Worm (Caenorhabditis elegans): ENCODE results near the gene F43C11.3.

The F43C11.3 gene

DNA sequence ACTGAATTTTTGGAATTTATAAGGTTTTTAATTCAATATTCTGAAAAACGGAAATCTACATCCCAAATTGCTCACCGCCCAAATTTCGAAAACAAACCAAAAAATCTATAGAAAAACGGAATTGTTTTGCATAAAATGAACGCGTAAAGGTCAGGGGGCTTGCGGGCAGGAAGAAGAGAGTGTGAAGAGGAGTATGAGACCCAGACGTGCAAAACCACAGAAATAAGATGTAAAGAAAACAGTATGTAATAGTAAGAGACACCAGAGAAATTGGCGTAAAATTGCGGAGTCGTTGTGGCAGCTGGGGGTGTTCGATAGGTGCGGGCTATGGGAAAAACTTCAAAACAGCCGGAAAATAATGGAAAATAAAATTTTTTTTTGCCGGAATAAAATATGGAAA, 12.1 kb upstream of the F43C11.3 start:
- no peak for TF ChIP-seq pes-1 (GFP tag; IDR thresholded peaks at IDR 0.05)
- TF ChIP-seq F13C5.2 (tag; optimal IDR thresholded peaks at IDR 0.05) = peak; percentile 15
- TF ChIP-seq hnd-1 (tag; optimal IDR thresholded peaks at IDR 0.05) = no peak

DNA sequence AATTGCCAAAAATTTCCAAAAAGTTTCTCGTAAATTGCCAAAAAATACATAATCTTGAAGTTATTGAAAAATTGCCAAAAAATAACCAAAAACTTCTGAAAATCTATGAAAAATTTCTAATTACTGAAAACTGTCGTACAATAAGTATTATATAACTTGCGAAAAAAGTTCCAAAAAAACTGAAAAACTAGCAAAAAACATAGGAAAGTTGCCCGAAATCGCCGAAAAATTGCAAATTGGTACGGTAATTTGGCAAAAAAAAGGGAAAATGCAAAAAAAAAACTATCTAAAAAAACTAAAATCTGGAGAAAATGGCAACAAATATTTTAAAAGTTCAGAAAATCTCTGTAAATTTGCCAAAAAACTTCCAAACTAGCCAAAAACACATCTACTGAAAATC, 11.6 kb upstream of the F43C11.3 start, which contains the start of gene enri-1:
Gene enri-1 (minus strand): TSS at position 101 of the 400 bp plus-strand sequence.
- TF ChIP-seq ceh-36 (tag; optimal IDR thresholded peaks at IDR 0.05) (no peak), B0310.2 (tag; optimal IDR thresholded peaks at IDR 0.05) (no peak)

DNA sequence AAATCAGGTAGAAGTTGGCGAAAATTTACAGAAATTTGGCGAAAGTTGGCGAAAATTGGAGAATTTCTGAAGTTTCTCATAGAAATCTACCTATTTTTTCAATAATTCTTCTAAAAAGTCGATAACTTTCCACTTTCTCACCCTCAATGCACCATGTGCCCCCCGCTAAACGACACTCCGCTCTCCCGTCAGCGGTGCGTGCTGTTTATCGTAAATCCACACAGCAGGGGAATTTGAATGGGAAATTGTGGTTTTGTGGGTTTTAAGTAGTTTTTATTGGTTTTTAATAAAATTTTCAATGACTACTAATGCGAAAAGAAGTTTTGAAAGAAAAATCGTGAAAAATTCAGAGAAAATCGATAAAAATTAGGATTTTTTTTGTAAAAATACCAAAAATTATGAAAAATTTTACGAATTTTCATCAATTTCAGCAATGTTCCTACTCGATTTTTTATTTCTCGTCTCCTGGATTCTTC, 11.1 kb upstream of the F43C11.3 start, which contains the start of gene F43C11.6:
Gene F43C11.6 (plus strand): TSS at position 426 of the 476 bp plus-strand sequence.
- TF ChIP-seq ets-7 (tag; optimal IDR thresholded peaks at IDR 0.05) (no peak), tbx-37 (GFP tag; conservative IDR thresholded peaks at IDR 0.05) (no peak), F13C5.2 (tag; optimal IDR thresholded peaks at IDR 0.05) (no peak), ama-1 (optimal IDR thresholded peaks at IDR 0.05) (no peak), hmbx-1 (tag; optimal IDR thresholded peaks at IDR 0.05) (no peak), flt-1 (GFP tag; IDR thresholded peaks at IDR 0.05) (no peak), tra-4 (tag; optimal IDR thresholded peaks at IDR 0.05) (no peak)

DNA sequence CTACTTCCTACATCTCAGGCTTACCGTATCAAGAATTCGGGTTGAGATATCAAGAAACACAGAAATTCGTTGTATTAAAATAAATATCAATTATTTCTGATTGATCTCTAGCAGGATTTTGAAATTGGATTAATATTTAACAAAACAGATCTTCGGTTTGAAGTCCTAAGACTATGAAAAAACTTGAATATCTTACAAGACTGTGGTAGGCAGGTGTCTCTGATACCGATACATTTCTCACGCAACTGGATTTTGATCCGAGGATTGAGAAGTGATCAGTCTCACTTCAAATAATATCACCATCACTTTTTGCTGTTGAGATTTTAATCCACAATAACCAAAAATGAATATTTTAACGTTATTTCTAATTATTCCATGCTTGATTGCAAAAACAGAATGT, 6.4 kb upstream of the F43C11.3 start, which contains the start of gene F43C11.4:
Gene F43C11.4 (plus strand): TSS at position 301 of the 400 bp plus-strand sequence.
- TF ChIP-seq F13C5.2 (tag; optimal IDR thresholded peaks at IDR 0.05) = no peak
- TF ChIP-seq tra-4 (tag; optimal IDR thresholded peaks at IDR 0.05) = no peak
- TF ChIP-seq B0310.2 (tag; optimal IDR thresholded peaks at IDR 0.05) = no peak
- TF ChIP-seq tbx-11 (GFP tag; IDR thresholded peaks at IDR 0.05) = no peak
- no peak for TF ChIP-seq scrt-1 (GFP tag; IDR thresholded peaks at IDR 0.05)
- no peak for TF ChIP-seq hmg-4 (GFP tag; optimal IDR thresholded peaks at IDR 0.05)
- TF ChIP-seq pes-1 (GFP tag; IDR thresholded peaks at IDR 0.05) = no peak
- TF ChIP-seq ets-7 (tag; optimal IDR thresholded peaks at IDR 0.05) = no peak
- TF ChIP-seq sea-1 (GFP tag; conservative IDR thresholded peaks at IDR 0.05) = no peak
- no peak for TF ChIP-seq hmbx-1 (tag; optimal IDR thresholded peaks at IDR 0.05)
- TF ChIP-seq aly-1 (tag; optimal IDR thresholded peaks at IDR 0.05) = no peak
- TF ChIP-seq ceh-36 (tag; optimal IDR thresholded peaks at IDR 0.05) = no peak
- TF ChIP-seq flt-1 (GFP tag; IDR thresholded peaks at IDR 0.05) = no peak
- no peak for TF ChIP-seq tbx-37 (GFP tag; conservative IDR thresholded peaks at IDR 0.05)
- no peak for TF ChIP-seq ama-1 (optimal IDR thresholded peaks at IDR 0.05)
- TF ChIP-seq hnd-1 (tag; optimal IDR thresholded peaks at IDR 0.05) = no peak
- TF ChIP-seq ceh-13 (GFP tag; optimal IDR thresholded peaks at IDR 0.05) = no peak

DNA sequence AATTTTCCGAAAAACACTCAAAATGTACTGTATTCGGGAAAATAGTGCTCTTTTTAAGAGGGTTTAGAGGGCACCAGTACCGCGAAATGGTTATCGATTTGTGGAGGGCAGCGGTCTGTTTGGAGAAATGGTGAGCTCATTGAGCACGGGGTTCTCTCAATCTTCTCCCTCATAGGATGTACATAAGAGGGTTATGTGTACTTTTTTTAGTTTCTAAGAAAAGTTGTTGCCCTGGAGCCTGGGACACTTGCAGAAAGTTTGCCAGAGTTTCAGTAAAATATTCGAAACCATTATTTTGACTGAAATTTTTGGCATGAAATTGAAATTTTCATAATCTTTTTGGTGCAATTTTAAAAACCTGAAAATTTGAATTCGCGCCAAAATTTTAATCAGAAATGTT, 566 bp upstream of the F43C11.3 start, which contains the start of gene F43C11.10:
Gene F43C11.10 (minus strand): TSS at position 101 of the 400 bp plus-strand sequence.
- TF ChIP-seq scrt-1 (GFP tag; IDR thresholded peaks at IDR 0.05) (no peak), aly-1 (tag; optimal IDR thresholded peaks at IDR 0.05) (no peak), hmg-4 (GFP tag; optimal IDR thresholded peaks at IDR 0.05) (no peak), hnd-1 (tag; optimal IDR thresholded peaks at IDR 0.05) (no peak), ceh-36 (tag; optimal IDR thresholded peaks at IDR 0.05) (no peak), F13C5.2 (tag; optimal IDR thresholded peaks at IDR 0.05) (no peak), flt-1 (GFP tag; IDR thresholded peaks at IDR 0.05) (no peak), ceh-13 (GFP tag; optimal IDR thresholded peaks at IDR 0.05) (no peak), tra-4 (tag; optimal IDR thresholded peaks at IDR 0.05) (no peak), tbx-37 (GFP tag; conservative IDR thresholded peaks at IDR 0.05) (no peak), sea-1 (GFP tag; conservative IDR thresholded peaks at IDR 0.05) (no peak), hmbx-1 (tag; optimal IDR thresholded peaks at IDR 0.05) (no peak), ets-7 (tag; optimal IDR thresholded peaks at IDR 0.05) (no peak), pes-1 (GFP tag; IDR thresholded peaks at IDR 0.05) (no peak), B0310.2 (tag; optimal IDR thresholded peaks at IDR 0.05) (no peak), tbx-11 (GFP tag; IDR thresholded peaks at IDR 0.05) (no peak), ama-1 (optimal IDR thresholded peaks at IDR 0.05) (no peak)

DNA sequence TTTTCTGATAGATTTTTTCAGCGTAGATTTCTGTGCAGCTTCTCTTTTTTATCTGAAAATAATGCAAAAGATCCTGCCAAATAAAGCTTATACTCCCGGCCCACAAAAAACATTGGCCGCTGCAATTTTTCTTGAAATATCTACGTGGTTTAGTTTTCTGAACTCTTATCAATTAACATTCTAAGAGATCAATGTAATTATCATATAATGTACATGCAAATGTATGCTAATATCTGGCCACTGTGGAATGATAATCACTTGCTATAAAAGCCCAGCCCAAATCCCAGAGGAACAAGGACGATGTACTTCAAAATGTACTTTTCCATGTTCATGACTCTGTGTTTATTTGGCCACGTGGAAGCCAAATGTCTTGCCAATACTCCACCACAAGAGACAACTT, 1.4 kb downstream of the F43C11.3 start, which contains the start of gene F43C11.2:
Gene F43C11.2 (plus strand): TSS at position 301 of the 400 bp plus-strand sequence.
- TF ChIP-seq ets-7 (tag; optimal IDR thresholded peaks at IDR 0.05) = no peak
- no peak for TF ChIP-seq ceh-13 (GFP tag; optimal IDR thresholded peaks at IDR 0.05)
- no peak for TF ChIP-seq hmbx-1 (tag; optimal IDR thresholded peaks at IDR 0.05)
- TF ChIP-seq ama-1 (optimal IDR thresholded peaks at IDR 0.05) = no peak
- TF ChIP-seq hmg-4 (GFP tag; optimal IDR thresholded peaks at IDR 0.05) = no peak

DNA sequence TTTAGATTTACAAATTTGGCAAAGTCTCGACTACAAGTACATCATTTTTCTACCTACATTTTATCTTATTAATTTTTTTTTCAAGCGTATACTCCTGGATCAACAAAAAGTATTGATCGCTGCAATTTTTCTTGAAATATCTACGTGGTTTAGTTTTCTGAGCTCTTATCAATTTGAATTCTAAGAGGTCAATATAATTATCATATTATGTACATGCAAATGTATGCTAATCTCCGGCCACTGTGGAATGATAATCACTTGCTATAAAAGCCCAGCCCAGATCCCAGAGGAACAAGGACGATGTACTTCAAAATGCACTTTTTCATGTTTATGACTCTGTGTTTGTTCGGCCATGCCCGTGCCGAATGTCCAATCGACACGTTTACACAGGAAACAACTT, 3.7 kb downstream of the F43C11.3 start, which contains the start of gene F43C11.1:
Gene F43C11.1 (plus strand): TSS at position 301 of the 400 bp plus-strand sequence.
- TF ChIP-seq ama-1 (optimal IDR thresholded peaks at IDR 0.05) = no peak
- no peak for TF ChIP-seq aly-1 (tag; optimal IDR thresholded peaks at IDR 0.05)
- no peak for TF ChIP-seq pes-1 (GFP tag; IDR thresholded peaks at IDR 0.05)
- no peak for TF ChIP-seq B0310.2 (tag; optimal IDR thresholded peaks at IDR 0.05)
- no peak for TF ChIP-seq hmbx-1 (tag; optimal IDR thresholded peaks at IDR 0.05)
- no peak for TF ChIP-seq ets-7 (tag; optimal IDR thresholded peaks at IDR 0.05)
- TF ChIP-seq hnd-1 (tag; optimal IDR thresholded peaks at IDR 0.05) = no peak
- TF ChIP-seq tbx-11 (GFP tag; IDR thresholded peaks at IDR 0.05) = no peak
- TF ChIP-seq ceh-36 (tag; optimal IDR thresholded peaks at IDR 0.05) = no peak
- TF ChIP-seq flt-1 (GFP tag; IDR thresholded peaks at IDR 0.05) = no peak
- TF ChIP-seq F13C5.2 (tag; optimal IDR thresholded peaks at IDR 0.05) = no peak

DNA sequence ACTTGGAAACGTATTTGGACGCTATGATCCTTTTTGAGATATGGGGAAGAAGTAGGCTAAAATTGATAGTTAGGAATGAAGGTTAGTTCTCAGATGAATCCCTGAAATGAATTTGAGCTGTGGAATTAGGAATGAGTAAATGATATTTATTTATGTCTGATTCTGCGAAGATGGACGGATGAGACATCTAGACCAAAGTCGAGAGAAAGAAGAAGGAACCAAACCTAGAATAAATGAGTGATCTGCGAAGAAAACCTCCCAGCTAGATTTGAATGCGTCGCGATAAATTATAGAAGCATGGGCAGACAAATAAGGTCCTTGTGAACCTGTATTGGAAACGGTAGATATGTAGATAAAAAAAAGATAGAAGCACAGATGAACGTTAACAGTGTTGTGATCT, 6.9 kb downstream of the F43C11.3 start, which contains the start of gene F43C11.16:
Gene F43C11.16 (minus strand): TSS at position 101 of the 400 bp plus-strand sequence.
- no peak for TF ChIP-seq sea-1 (GFP tag; conservative IDR thresholded peaks at IDR 0.05)
- TF ChIP-seq ama-1 (optimal IDR thresholded peaks at IDR 0.05) = no peak
- no peak for TF ChIP-seq pes-1 (GFP tag; IDR thresholded peaks at IDR 0.05)
- TF ChIP-seq tra-4 (tag; optimal IDR thresholded peaks at IDR 0.05) = no peak
- TF ChIP-seq hnd-1 (tag; optimal IDR thresholded peaks at IDR 0.05) = no peak
- TF ChIP-seq scrt-1 (GFP tag; IDR thresholded peaks at IDR 0.05) = no peak
- no peak for TF ChIP-seq B0310.2 (tag; optimal IDR thresholded peaks at IDR 0.05)
- TF ChIP-seq aly-1 (tag; optimal IDR thresholded peaks at IDR 0.05) = no peak
- TF ChIP-seq F13C5.2 (tag; optimal IDR thresholded peaks at IDR 0.05) = no peak
